Fruit fly (Drosophila melanogaster): ENCODE measurements around the gene Acbp2.

Gene Acbp2

dm6 chr3L:7156890-7157289 is 25.2 kb downstream of the Acbp2 start, which contains the start of gene corn (continued):
- TF ChIP-seq CG7987 (GFP tag; optimal IDR thresholded peaks at IDR 0.05) (peak; percentile 0), CG17802 (tag; optimal IDR thresholded peaks at IDR 0.05) (no peak), BEAF-32 (GFP tag; optimal IDR thresholded peaks at IDR 0.05) (peak; percentile 5), Kr (GFP tag; optimal IDR thresholded peaks at IDR 0.05) (no peak), Meics (GFP tag; optimal IDR thresholded peaks at IDR 0.05) (peak; percentile 23), MESR4 (GFP tag; optimal IDR thresholded peaks at IDR 0.05) (peak; percentile 7), kay (GFP tag; optimal IDR thresholded peaks at IDR 0.05) (no peak), Hmx (GFP tag; optimal IDR thresholded peaks at IDR 0.05) (no peak), ATbp (GFP tag; optimal IDR thresholded peaks at IDR 0.05) (no peak), CG42726 (GFP tag; IDR thresholded peaks at IDR 0.05; ENCODE audit: partially characterized antibody) (peak; percentile 42; the same call in 1 of the 2 replicates), CG9817 (tag; optimal IDR thresholded peaks at IDR 0.05) (peak; percentile 3), CG8924 (tag; optimal IDR thresholded peaks at IDR 0.05) (peak; percentile 67), Scr (GFP tag; IDR thresholded peaks at IDR 0.05; ENCODE audit: partially characterized antibody) (0 out of 2 replicates have a peak, but pooled peaks have one; percentile 8), CG11504 (tag; optimal IDR thresholded peaks at IDR 0.05) (peak; percentile 29), chinmo (GFP tag; IDR thresholded peaks at IDR 0.05; ENCODE audit: partially characterized antibody) (0 out of 4 replicates have a peak, but pooled peaks have one; percentile 69), sens (GFP tag) (peak; percentile 90), amos (GFP tag; IDR thresholded peaks at IDR 0.05; ENCODE audit: partially characterized antibody) (peak; percentile 42; the same call in 1 of the 2 replicates), ash1 (GFP tag; optimal IDR thresholded peaks at IDR 0.05) (no peak), scrt (GFP tag; optimal IDR thresholded peaks at IDR 0.05) (peak; percentile 24), Opbp (GFP tag; IDR thresholded peaks at IDR 0.05; ENCODE audit: partially characterized antibody) (peak; percentile 34; the same call in 1 of the 3 replicates), gfzf (GFP tag; optimal IDR thresholded peaks at IDR 0.05) (peak; percentile 71), CG17385 (GFP tag; optimal IDR thresholded peaks at IDR 0.05) (no peak), CG11085 (GFP tag; IDR thresholded peaks at IDR 0.05) (no peak), Mes4 (GFP tag; optimal IDR thresholded peaks at IDR 0.05) (no peak), HLH54F (GFP tag; optimal IDR thresholded peaks at IDR 0.05) (no peak), Neu2 (GFP tag; optimal IDR thresholded peaks at IDR 0.05; ENCODE audit: borderline replicate concordance) (no peak), CG6791 (GFP tag; IDR thresholded peaks at IDR 0.05; ENCODE audit: partially characterized antibody) (peak; percentile 36; the same call in 2 of the 3 replicates), ato (GFP tag; IDR thresholded peaks at IDR 0.05; ENCODE audit: partially characterized antibody) (peak; percentile 20; the same call in 1 of the 2 replicates), Tbp (GFP tag; optimal IDR thresholded peaks at IDR 0.05) (peak; percentile 29), Deaf1 (tag; optimal IDR thresholded peaks at IDR 0.05) (peak; percentile 12), CG11560 (tag; IDR thresholded peaks at IDR 0.05) (no peak), CG17186 (GFP tag; optimal IDR thresholded peaks at IDR 0.05) (no peak), CG6654 (GFP tag; optimal IDR thresholded peaks at IDR 0.05) (no peak), CG13123 (GFP tag; optimal IDR thresholded peaks at IDR 0.05) (no peak), CG8944 (GFP tag; optimal IDR thresholded peaks at IDR 0.05) (no peak), Dbx (GFP tag; IDR thresholded peaks at IDR 0.05) (0 out of 3 replicates have a peak, but pooled peaks have one; percentile 23)

- TF ChIP-seq CG16779 (GFP tag; IDR thresholded peaks at IDR 0.05) (no peak), bigmax (GFP tag; optimal IDR thresholded peaks at IDR 0.05) (peak; percentile 64), CG8765 (GFP tag; IDR thresholded peaks at IDR 0.05) (no peak), CG13624 (GFP tag; optimal IDR thresholded peaks at IDR 0.05) (no peak), Hand (GFP tag; optimal IDR thresholded peaks at IDR 0.05) (no peak), CG15514 (GFP tag; optimal IDR thresholded peaks at IDR 0.05) (peak; percentile 0), CG12219 (GFP tag; optimal IDR thresholded peaks at IDR 0.05) (no peak), CG8281 (tag; optimal IDR thresholded peaks at IDR 0.05) (no peak), Bdp1 (GFP tag; optimal IDR thresholded peaks at IDR 0.05) (no peak), chinmo (GFP tag; IDR thresholded peaks at IDR 0.05; ENCODE audit: partially characterized antibody) (no peak), cwo (GFP tag; optimal IDR thresholded peaks at IDR 0.05) (peak; percentile 8), sens (GFP tag) (no peak), CG3995 (GFP tag; optimal IDR thresholded peaks at IDR 0.05) (no peak), CG2678 (tag; optimal IDR thresholded peaks at IDR 0.05) (no peak), bbx (GFP tag; IDR thresholded peaks at IDR 0.05; ENCODE audit: partially characterized antibody) (no peak), CG11560 (tag; IDR thresholded peaks at IDR 0.05) (no peak), fru (optimal IDR thresholded peaks at IDR 0.05) (no peak)
Observed at dm6 chr3L:7157713-7158112, 26.1 kb downstream of the Acbp2 start, which contains the start of gene CG8620. TSS of gene CG8620 (plus strand) at chr3L:7158099.
